Worm (Caenorhabditis elegans) whole organism, L3 larva: ENCODE data around the gene erh-1.

Experiments
- ZK546.5 ChIP-seq: sonication (generic microtip); optimal IDR thresholded peaks from 2 replicates; lab custom pipeline; 2017; ENCODE audit warnings: missing biosample characterization, missing genetic modification characterization
- aly-2 ChIP-seq: fragments of 150-350 bp; optimal IDR thresholded peaks from 2 replicates; lab custom pipeline; 2014; ENCODE audit warnings: missing biosample characterization, missing genetic modification characterization
- ama-1 ChIP-seq: fragments of 150-350 bp; optimal IDR thresholded peaks from 2 replicates; lab custom pipeline; 2018
- ceh-16 ChIP-seq: sonication (generic microtip); optimal IDR thresholded peaks from 2 replicates; lab custom pipeline; 2017; ENCODE audit warnings: missing biosample characterization, missing genetic modification characterization
- ceh-28 ChIP-seq: fragments of 150-350 bp; optimal IDR thresholded peaks from 2 replicates; lab custom pipeline; 2014; ENCODE audit warnings: missing biosample characterization, missing genetic modification reagents, missing genetic modification characterization
- ceh-9 ChIP-seq: sonication (generic microtip); optimal IDR thresholded peaks from 2 replicates; lab custom pipeline; 2018; ENCODE audit warnings: missing biosample characterization, missing genetic modification characterization
- daf-12 ChIP-seq: fragments of 150-350 bp; optimal IDR thresholded peaks from 2 replicates; lab custom pipeline; 2014; ENCODE audit warnings: missing biosample characterization, missing genetic modification reagents, missing genetic modification characterization
- egl-5 ChIP-seq: fragments of 150-350 bp; optimal IDR thresholded peaks from 2 replicates; lab custom pipeline; 2017; ENCODE audit warnings: missing biosample characterization, missing genetic modification reagents, missing genetic modification characterization, inconsistent platforms
- elt-1 ChIP-seq: fragments of 150-350 bp; optimal IDR thresholded peaks from 2 replicates; lab custom pipeline; 2014; ENCODE audit warnings: missing biosample characterization, missing genetic modification characterization
- elt-2 ChIP-seq: sonication (generic microtip); optimal IDR thresholded peaks from 2 replicates; lab custom pipeline; 2016; ENCODE audit warnings: missing genetic modification reagents, mild to moderate bottlenecking, missing genetic modification characterization, missing compliant biosample characterization
- elt-3 ChIP-seq, 3 experiments: fragments of 150-350 bp in 1 of 3; sonication (generic microtip) in 2 of 3; optimal IDR thresholded peaks; 2 replicates in 2 of 3; 4 replicates in 1 of 3; lab custom pipeline; 2014 to 2017; ENCODE audit warnings: missing biosample characterization in 3 of 3, missing genetic modification characterization in 3 of 3
- eor-1 ChIP-seq, 2 experiments: fragments of 150-350 bp; optimal IDR thresholded peaks; 2 replicates each; lab custom pipeline; 2014 to 2018; ENCODE audit warnings: missing biosample characterization in 2 of 2, missing genetic modification characterization in 2 of 2
- fkh-10 ChIP-seq: sonication (generic microtip); optimal IDR thresholded peaks from 2 replicates; lab custom pipeline; 2017; ENCODE audit warnings: missing biosample characterization, missing genetic modification reagents, missing genetic modification characterization
- fkh-2 ChIP-seq: fragments of 150-350 bp; optimal IDR thresholded peaks from 2 replicates; lab custom pipeline; 2014; ENCODE audit warnings: missing biosample characterization, missing genetic modification reagents, missing genetic modification characterization
- hmg-11 ChIP-seq: sonication (generic microtip); optimal IDR thresholded peaks from 2 replicates; lab custom pipeline; 2016; ENCODE audit warnings: missing genetic modification characterization, missing compliant biosample characterization
- jun-1 ChIP-seq: fragments of 150-350 bp; optimal IDR thresholded peaks from 2 replicates; lab custom pipeline; 2014; ENCODE audit warnings: missing biosample characterization, missing genetic modification reagents, missing genetic modification characterization
- lin-15B ChIP-seq: fragments of 150-350 bp; optimal IDR thresholded peaks from 2 replicates; lab custom pipeline; 2014; ENCODE audit warnings: missing biosample characterization, missing genetic modification characterization
- lin-39 ChIP-seq: fragments of 150-350 bp; optimal IDR thresholded peaks from 2 replicates; lab custom pipeline; 2018; ENCODE audit warnings: missing biosample characterization, missing genetic modification reagents, missing genetic modification characterization
- lsy-12 ChIP-seq: sonication (generic microtip); optimal IDR thresholded peaks from 2 replicates; lab custom pipeline; 2016; ENCODE audit warnings: mild to moderate bottlenecking, missing genetic modification characterization, missing compliant biosample characterization
- mdl-1 ChIP-seq: fragments of 150-350 bp; optimal IDR thresholded peaks from 2 replicates; lab custom pipeline; 2014; ENCODE audit warnings: missing biosample characterization, missing genetic modification characterization
- mml-1 ChIP-seq: fragments of 150-350 bp; sonication (generic microtip); optimal IDR thresholded peaks from 3 replicates; lab custom pipeline; 2014; ENCODE audit warnings: missing biosample characterization, missing genetic modification characterization
- nfya-1 ChIP-seq: sonication (generic microtip); optimal IDR thresholded peaks from 2 replicates; lab custom pipeline; 2017; ENCODE audit warnings: missing genetic modification characterization, mild to moderate bottlenecking, missing compliant biosample characterization, antibody characterized with exemption, moderate library complexity; ENCODE audit not compliant: insufficient read depth
- nhr-11 ChIP-seq: fragments of 150-350 bp; optimal IDR thresholded peaks from 2 replicates; lab custom pipeline; 2014; ENCODE audit warnings: missing biosample characterization, missing genetic modification characterization
- nhr-23 ChIP-seq: fragments of 150-350 bp; optimal IDR thresholded peaks from 2 replicates; lab custom pipeline; 2014; ENCODE audit warnings: missing biosample characterization, missing genetic modification reagents, missing genetic modification characterization
- nhr-237 ChIP-seq: fragments of 150-350 bp; optimal IDR thresholded peaks from 2 replicates; lab custom pipeline; 2014; ENCODE audit warnings: missing biosample characterization, missing genetic modification characterization
- nhr-25 ChIP-seq: sonication (generic microtip); optimal IDR thresholded peaks from 2 replicates; lab custom pipeline; 2017; ENCODE audit warnings: missing biosample characterization, missing genetic modification characterization
- nhr-43 ChIP-seq: sonication (generic microtip); optimal IDR thresholded peaks from 2 replicates; lab custom pipeline; 2016; ENCODE audit warnings: mild to moderate bottlenecking, missing genetic modification characterization, missing compliant biosample characterization; ENCODE audit not compliant: poor library complexity, severe bottlenecking
- nhr-67 ChIP-seq: fragments of 150-350 bp; optimal IDR thresholded peaks from 2 replicates; lab custom pipeline; 2014; ENCODE audit warnings: missing biosample characterization, missing genetic modification characterization
- nhr-76 ChIP-seq: fragments of 150-350 bp; sonication (generic microtip); optimal IDR thresholded peaks from 5 replicates; lab custom pipeline; 2014; ENCODE audit warnings: missing biosample characterization, missing genetic modification characterization
- nhr-77 ChIP-seq: fragments of 150-350 bp; optimal IDR thresholded peaks from 2 replicates; lab custom pipeline; 2014; ENCODE audit warnings: missing biosample characterization, missing genetic modification characterization
- pha-4 ChIP-seq: fragments of 150-350 bp; optimal IDR thresholded peaks from 2 replicates; lab custom pipeline; 2014; ENCODE audit warnings: missing biosample characterization, missing genetic modification reagents, missing genetic modification characterization
- pqm-1 ChIP-seq: fragments of 150-350 bp; optimal IDR thresholded peaks from 2 replicates; lab custom pipeline; 2017; ENCODE audit warnings: missing biosample characterization, missing genetic modification characterization, inconsistent platforms
- sea-2 ChIP-seq: fragments of 150-350 bp; sonication (generic microtip); optimal IDR thresholded peaks from 4 replicates; lab custom pipeline; 2014; ENCODE audit warnings: missing biosample characterization, missing genetic modification reagents, missing genetic modification characterization
- skn-1 ChIP-seq: fragments of 150-350 bp; optimal IDR thresholded peaks from 2 replicates; lab custom pipeline; 2014; ENCODE audit warnings: missing biosample characterization, missing genetic modification characterization
- snpc-4 ChIP-seq: fragments of 150-350 bp; optimal IDR thresholded peaks from 2 replicates; lab custom pipeline; 2014; ENCODE audit warnings: missing biosample characterization, missing genetic modification characterization
- tbx-2 ChIP-seq: sonication (generic microtip); optimal IDR thresholded peaks from 2 replicates; lab custom pipeline; 2016; ENCODE audit warnings: mild to moderate bottlenecking, missing genetic modification characterization, missing compliant biosample characterization
- unc-39 ChIP-seq: sonication (generic microtip); optimal IDR thresholded peaks from 4 replicates; lab custom pipeline; 2017; ENCODE audit warnings: missing biosample characterization, missing genetic modification characterization
- unc-62 ChIP-seq: fragments of 150-350 bp; sonication (generic microtip); optimal IDR thresholded peaks from 4 replicates; lab custom pipeline; 2014; ENCODE audit warnings: missing biosample characterization, missing genetic modification reagents, missing genetic modification characterization
- zag-1 ChIP-seq: fragments of 150-350 bp; optimal IDR thresholded peaks from 2 replicates; lab custom pipeline; 2014; ENCODE audit warnings: missing biosample characterization, missing genetic modification characterization
- ztf-11 ChIP-seq: fragments of 150-350 bp; optimal IDR thresholded peaks from 2 replicates; lab custom pipeline; 2014; ENCODE audit warnings: missing biosample characterization, missing genetic modification characterization

The erh-1 gene

ce11 chrV:10564830-10565365, 14.0 kb downstream of the erh-1 start, which contains the start of gene cat-4:
TSS of gene cat-4 (plus strand) at chrV:10564880.
- TF ChIP-seq ceh-28 (tag; lab: Kevin White, UChicago) = no peak
- TF ChIP-seq zag-1 = no peak
- TF ChIP-seq mml-1 = no peak
- TF ChIP-seq nhr-76 (tag; lab: Kevin White, UChicago) = no peak
- TF ChIP-seq jun-1 (tag; lab: Kevin White, UChicago) = peak; percentile 8
- no peak for TF ChIP-seq unc-62 (GFP tag; lab: Kevin White, UChicago)
- no peak for TF ChIP-seq sea-2
- TF ChIP-seq elt-3 (tag; optimal IDR thresholded peaks at IDR 0.05; lab: Kevin White, UChicago) = no peak
- TF ChIP-seq nhr-67 (tag; lab: Kevin White, UChicago) = no peak
- TF ChIP-seq ceh-16 (tag; lab: Kevin White, UChicago) = no peak
- TF ChIP-seq nhr-237 = no peak
- no peak for TF ChIP-seq lsy-12
- TF ChIP-seq nhr-11 (tag; lab: Kevin White, UChicago) = no peak
- TF ChIP-seq pqm-1 (tag; lab: Kevin White, UChicago) = peak; percentile 68
- peak; percentile 79 for TF ChIP-seq elt-2 (tag; lab: Kevin White, UChicago)
- no peak for TF ChIP-seq nfya-1 (tag; lab: Kevin White, UChicago)
- no peak for TF ChIP-seq hmg-11 (tag; lab: Kevin White, UChicago)
- TF ChIP-seq aly-2 (tag; lab: Kevin White, UChicago) = no peak
- no peak for TF ChIP-seq ztf-11 (tag; lab: Kevin White, UChicago)
- TF ChIP-seq mdl-1 (tag; lab: Kevin White, UChicago) = no peak
- no peak for TF ChIP-seq nhr-23 (tag; lab: Kevin White, UChicago)
- TF ChIP-seq ama-1 (lab: Kevin White, UChicago) = no peak
- no peak for TF ChIP-seq nhr-77 (tag; lab: Kevin White, UChicago)
- no peak for TF ChIP-seq fkh-10 (GFP tag; lab: Kevin White, UChicago)
- TF ChIP-seq snpc-4 (tag; lab: Kevin White, UChicago) = no peak

- no peak for TF ChIP-seq nhr-11 (tag; lab: Kevin White, UChicago)
- TF ChIP-seq elt-3 (tag; optimal IDR thresholded peaks at IDR 0.05; lab: Kevin White, UChicago) = no peak
- TF ChIP-seq skn-1 (tag; lab: Kevin White, UChicago) = no peak
- no peak for TF ChIP-seq ztf-11 (tag; lab: Kevin White, UChicago)
- TF ChIP-seq elt-2 (tag; lab: Kevin White, UChicago) = no peak
- no peak for TF ChIP-seq aly-2 (tag; lab: Kevin White, UChicago)
- no peak for TF ChIP-seq nhr-67 (tag; lab: Kevin White, UChicago)
- TF ChIP-seq nhr-237 = no peak
- no peak for TF ChIP-seq ceh-28 (tag; lab: Kevin White, UChicago)
- TF ChIP-seq lin-15B (tag; lab: Kevin White, UChicago) = no peak
- TF ChIP-seq mml-1 = no peak
- TF ChIP-seq nfya-1 (tag; lab: Kevin White, UChicago) = no peak
Observed at ce11 chrV:10564140-10564539, 14.8 kb downstream of the erh-1 start.

- TF ChIP-seq ceh-9 (tag; lab: Kevin White, UChicago) = no peak
- no peak for TF ChIP-seq eor-1 (tag; optimal IDR thresholded peaks at IDR 0.05; lab: Kevin White, UChicago)
- no peak for TF ChIP-seq lin-39
- TF ChIP-seq nhr-25 (tag; lab: Kevin White, UChicago) = no peak
- TF ChIP-seq elt-1 (tag; lab: Kevin White, UChicago) = no peak
- TF ChIP-seq lsy-12 = no peak
- no peak for TF ChIP-seq ztf-11 (tag; lab: Kevin White, UChicago)
- TF ChIP-seq skn-1 (tag; lab: Kevin White, UChicago) = peak; percentile 27
- TF ChIP-seq elt-2 (tag; lab: Kevin White, UChicago) = peak; percentile 81
- TF ChIP-seq ZK546.5 (tag; lab: Kevin White, UChicago) = no peak
- TF ChIP-seq pqm-1 (tag; lab: Kevin White, UChicago) = peak; percentile 49
Observed at ce11 chrV:10562817-10563216, 16.1 kb downstream of the erh-1 start.

- no peak for TF ChIP-seq elt-3 (tag; optimal IDR thresholded peaks at IDR 0.05; lab: Kevin White, UChicago)
- TF ChIP-seq unc-39 (tag; lab: Kevin White, UChicago) = no peak
- no peak for TF ChIP-seq lin-15B (tag; lab: Kevin White, UChicago)
- no peak for TF ChIP-seq nhr-67 (tag; lab: Kevin White, UChicago)
- no peak for TF ChIP-seq egl-5
- TF ChIP-seq eor-1 (tag; optimal IDR thresholded peaks at IDR 0.05; lab: Kevin White, UChicago) = no peak
- TF ChIP-seq daf-12 (tag; lab: Kevin White, UChicago) = no peak
- TF ChIP-seq unc-62 (GFP tag; lab: Kevin White, UChicago) = no peak
- TF ChIP-seq skn-1 (tag; lab: Kevin White, UChicago) = no peak
- no peak for TF ChIP-seq lsy-12
- no peak for TF ChIP-seq fkh-2
- no peak for TF ChIP-seq aly-2 (tag; lab: Kevin White, UChicago)
- TF ChIP-seq nfya-1 (tag; lab: Kevin White, UChicago) = no peak
- no peak for TF ChIP-seq nhr-76 (tag; lab: Kevin White, UChicago)
- TF ChIP-seq sea-2 = no peak
- TF ChIP-seq pha-4 (tag; lab: Kevin White, UChicago) = no peak
- TF ChIP-seq snpc-4 (tag; lab: Kevin White, UChicago) = no peak
- TF ChIP-seq ZK546.5 (tag; lab: Kevin White, UChicago) = no peak
- TF ChIP-seq nhr-43 = no peak
- no peak for TF ChIP-seq tbx-2
Observed at ce11 chrV:10561632-10562031, 17.3 kb downstream of the erh-1 start.
